Fruit fly (Drosophila melanogaster): Measurements from ENCODE around the gene mRpL48.

mRpL48 gene

dm6 chr2L:1717247-1717646, 7.0 kb downstream of the mRpL48 start:
- TF ChIP-seq CG17801 (GFP tag; optimal IDR thresholded peaks at IDR 0.05; ENCODE audit: partially characterized antibody), result no peak

- TF ChIP-seq CG17801 (GFP tag; optimal IDR thresholded peaks at IDR 0.05; ENCODE audit: partially characterized antibody), result no peak
These were observed 9.7 kb downstream of the mRpL48 start for dm6 chr2L:1719971-1720370.

- no peak for TF ChIP-seq CG17801 (GFP tag; optimal IDR thresholded peaks at IDR 0.05; ENCODE audit: partially characterized antibody)
These were observed 10.7 kb downstream of the mRpL48 start for dm6 chr2L:1720846-1721506.

dm6 chr2L:1722260-1722659, 12.0 kb downstream of the mRpL48 start:
- TF ChIP-seq CG17801 (GFP tag; optimal IDR thresholded peaks at IDR 0.05; ENCODE audit: partially characterized antibody), result no peak

- no peak for TF ChIP-seq CG17801 (GFP tag; optimal IDR thresholded peaks at IDR 0.05; ENCODE audit: partially characterized antibody)
These were observed 13.1 kb downstream of the mRpL48 start for dm6 chr2L:1723135-1723936.

dm6 chr2L:1723937-1724591, 13.8 kb downstream of the mRpL48 start, which contains the start of gene Rim2:
Gene Rim2 (minus strand): TSS chr2L:1724388.
- TF ChIP-seq CG17801 (GFP tag; optimal IDR thresholded peaks at IDR 0.05; ENCODE audit: partially characterized antibody), result peak; percentile 38

dm6 chr2L:1724592-1724940, 14.3 kb downstream of the mRpL48 start:
- no peak for TF ChIP-seq CG17801 (GFP tag; optimal IDR thresholded peaks at IDR 0.05; ENCODE audit: partially characterized antibody)

dm6 chr2L:1727162-1727825, 17.0 kb downstream of the mRpL48 start:
- TF ChIP-seq CG17801 (GFP tag; optimal IDR thresholded peaks at IDR 0.05; ENCODE audit: partially characterized antibody), result no peak

dm6 chr2L:1727826-1728619, 17.8 kb downstream of the mRpL48 start:
- TF ChIP-seq CG17801 (GFP tag; optimal IDR thresholded peaks at IDR 0.05; ENCODE audit: partially characterized antibody), result peak; percentile 99

dm6 chr2L:1728620-1728944, 18.3 kb downstream of the mRpL48 start, which contains the start of gene Rrp40:
Gene Rrp40 (plus strand): TSS chr2L:1728732.
- no peak for TF ChIP-seq CG17801 (GFP tag; optimal IDR thresholded peaks at IDR 0.05; ENCODE audit: partially characterized antibody)

- peak; percentile 60 for TF ChIP-seq CG17801 (GFP tag; optimal IDR thresholded peaks at IDR 0.05; ENCODE audit: partially characterized antibody)
These were observed 19.3 kb downstream of the mRpL48 start, which contains the start of the genes Eno and CG31937 for dm6 chr2L:1729607-1730011. Gene Eno (minus strand): TSS chr2L:1729636. Gene CG31937 (plus strand): TSS chr2L:1729887.

dm6 chr2L:1730914-1731313, 20.7 kb downstream of the mRpL48 start:
- peak; percentile 35 for TF ChIP-seq CG17801 (GFP tag; optimal IDR thresholded peaks at IDR 0.05; ENCODE audit: partially characterized antibody)

dm6 chr2L:1732189-1732588, 21.9 kb downstream of the mRpL48 start, which contains the start of the genes CG17652 and CG17646:
Gene CG17652 (minus strand): TSS chr2L:1732356.
Gene CG17646 (plus strand): TSS chr2L:1732524.
- TF ChIP-seq CG17801 (GFP tag; optimal IDR thresholded peaks at IDR 0.05; ENCODE audit: partially characterized antibody), result no peak

- TF ChIP-seq CG17801 (GFP tag; optimal IDR thresholded peaks at IDR 0.05; ENCODE audit: partially characterized antibody), result no peak
These were observed 23.0 kb downstream of the mRpL48 start for dm6 chr2L:1733155-1733813.

All from ovary, adult (tissue).